Fruit fly (Drosophila melanogaster) whole organism, embryonic: ENCODE data around the gene Syn1.
A peak's percentile ranks its signal among the peaks of the same experiment; 100 is the strongest.

Experiments
- Asciz ChIP-seq: fragments of 200-800 bp; sonication (Bioruptor generic); optimal IDR thresholded peaks from 2 replicates; lab custom pipeline; 2017; ENCODE audit warnings: missing biosample characterization, mild to moderate bottlenecking, missing genetic modification characterization, missing genetic modification reagents
- Bdp1 ChIP-seq: fragments of 200-800 bp; sonication (Bioruptor generic); optimal IDR thresholded peaks from 3 replicates; lab custom pipeline; 2016; ENCODE audit warnings: missing biosample characterization, missing genetic modification characterization
- CG10147 ChIP-seq: fragments of 200-800 bp; sonication (Bioruptor generic); optimal IDR thresholded peaks from 2 replicates; lab custom pipeline; 2019; ENCODE audit warnings: missing biosample characterization, mild to moderate bottlenecking, missing genetic modification characterization, moderate library complexity
- CG11247 ChIP-seq: fragments of 200-800 bp; sonication (Bioruptor generic); IDR thresholded peaks from 2 replicates; pipeline ENCODE4 v1.3.6; 2022; ENCODE audit warnings: missing biosample characterization, missing genetic modification characterization
- CG11456 ChIP-seq: fragments of 200-800 bp; sonication (Bioruptor generic); IDR thresholded peaks from 3 replicates; pipeline ENCODE4 v1.3.6; 2022; ENCODE audit warnings: missing biosample characterization, missing genetic modification characterization
- CG11504 ChIP-seq: fragments of 200-800 bp; sonication (Bioruptor generic); optimal IDR thresholded peaks from 3 replicates; lab custom pipeline; 2019; ENCODE audit warnings: missing biosample characterization, mild to moderate bottlenecking, missing genetic modification characterization, moderate library complexity
- CG12236 ChIP-seq: fragments of 200-800 bp; sonication (Bioruptor generic); optimal IDR thresholded peaks from 2 replicates; lab custom pipeline; 2016; ENCODE audit warnings: missing biosample characterization, missing genetic modification characterization
- CG12942 ChIP-seq: fragments of 200-800 bp; sonication (Bioruptor generic); optimal IDR thresholded peaks from 3 replicates; lab custom pipeline; 2016; ENCODE audit warnings: missing biosample characterization, missing genetic modification characterization
- CG15011 ChIP-seq: fragments of 200-800 bp; sonication (Bioruptor generic); optimal IDR thresholded peaks from 3 replicates; lab custom pipeline; 2018; ENCODE audit warnings: missing biosample characterization, mild to moderate bottlenecking, missing genetic modification characterization
- CG1602 ChIP-seq: fragments of 200-800 bp; sonication (Bioruptor generic); optimal IDR thresholded peaks from 3 replicates; lab custom pipeline; 2016; ENCODE audit warnings: missing biosample characterization, missing genetic modification characterization
- CG16863 ChIP-seq: fragments of 200-800 bp; sonication (Bioruptor generic); optimal IDR thresholded peaks from 3 replicates; lab custom pipeline; 2016; ENCODE audit warnings: missing biosample characterization, missing genetic modification characterization
- CG17359 ChIP-seq: fragments of 200-800 bp; sonication (Bioruptor generic); optimal IDR thresholded peaks from 3 replicates; lab custom pipeline; 2018; ENCODE audit warnings: missing biosample characterization, mild to moderate bottlenecking, missing genetic modification characterization, moderate library complexity
- CG18764 ChIP-seq: fragments of 200-800 bp; sonication (Bioruptor generic); optimal IDR thresholded peaks from 3 replicates; lab custom pipeline; 2016; ENCODE audit warnings: missing biosample characterization, missing genetic modification characterization
- CG2875 ChIP-seq: fragments of 200-800 bp; sonication (Bioruptor generic); optimal IDR thresholded peaks from 2 replicates; lab custom pipeline; 2017; ENCODE audit warnings: missing biosample characterization, mild to moderate bottlenecking, missing genetic modification characterization, missing genetic modification reagents
- CG3995 ChIP-seq: fragments of 200-800 bp; sonication (Bioruptor generic); optimal IDR thresholded peaks from 3 replicates; lab custom pipeline; 2016; ENCODE audit warnings: missing biosample characterization, missing genetic modification characterization
- CG8089 ChIP-seq: fragments of 200-800 bp; sonication (Bioruptor generic); optimal IDR thresholded peaks from 3 replicates; lab custom pipeline; 2016; ENCODE audit warnings: missing biosample characterization, missing genetic modification characterization
- CG8944 ChIP-seq: fragments of 200-800 bp; sonication (Bioruptor generic); optimal IDR thresholded peaks from 3 replicates; lab custom pipeline; 2016; ENCODE audit warnings: missing biosample characterization, missing genetic modification characterization
- CG9215 ChIP-seq: fragments of 200-800 bp; sonication (Bioruptor generic); IDR thresholded peaks from 2 replicates; pipeline ENCODE4 v1.3.6; 2022; ENCODE audit warnings: missing biosample characterization, missing genetic modification characterization
- CTCF ChIP-seq: fragments of 200-800 bp; sonication (Bioruptor generic); optimal IDR thresholded peaks from 2 replicates; lab custom pipeline; 2017; ENCODE audit warnings: missing biosample characterization, mild to moderate bottlenecking, missing genetic modification characterization, moderate library complexity
- D ChIP-seq, 2 experiments: fragments of 200-800 bp in 1 of 2; fragments of >200 bp in 1 of 2; sonication (Bioruptor generic) in 1 of 2; optimal IDR thresholded peaks; 2 replicates in 1 of 2; 3 replicates in 1 of 2; lab custom pipeline; 2017; ENCODE audit warnings: mild to moderate bottlenecking in 1 of 2, missing biosample characterization in 1 of 2, missing genetic modification characterization in 1 of 2, missing genetic modification reagents in 1 of 2
- Dp ChIP-seq: fragments of 200-800 bp; sonication (Bioruptor generic); optimal IDR thresholded peaks from 2 replicates; lab custom pipeline; 2018; ENCODE audit warnings: missing biosample characterization, mild to moderate bottlenecking, missing genetic modification characterization, moderate library complexity
- Med ChIP-seq: fragments of 200-800 bp; sonication (Bioruptor generic); peaks from one replicate; lab custom pipeline; 2016; ENCODE audit warnings: missing biosample characterization, missing genetic modification characterization, mild to moderate bottlenecking, inconsistent platforms, moderate library complexity
- Nf-YA ChIP-seq: fragments of 200-800 bp; sonication (Bioruptor generic); IDR thresholded peaks from 2 replicates; pipeline ENCODE4 v1.3.6; 2022; ENCODE audit warnings: missing biosample characterization, missing genetic modification characterization
- Opbp ChIP-seq: fragments of 200-800 bp; sonication (Bioruptor generic); IDR thresholded peaks from 3 replicates; pipeline ENCODE4 v1.3.6; 2022; ENCODE audit warnings: missing biosample characterization, missing genetic modification characterization; ENCODE audit not compliant: partially characterized antibody
- Scr ChIP-seq: fragments of 200-800 bp; sonication (Bioruptor generic); IDR thresholded peaks from 2 replicates; pipeline ENCODE4 v1.3.6; 2022; ENCODE audit warnings: missing biosample characterization, missing genetic modification characterization; ENCODE audit not compliant: partially characterized antibody
- Stat92E ChIP-seq, 3 experiments: fragments of >200 bp in 2 of 3; fragments of 200-800 bp in 1 of 3; sonication (Bioruptor generic) in 1 of 3; optimal IDR thresholded peaks; 2 replicates each; lab custom pipeline; 2017 to 2019; ENCODE audit warnings: missing biosample characterization in 3 of 3, missing genetic modification characterization in 3 of 3, mild to moderate bottlenecking in 1 of 3, moderate library complexity in 1 of 3
- Tbp ChIP-seq: fragments of >200 bp; optimal IDR thresholded peaks from 2 replicates; lab custom pipeline; 2018; ENCODE audit warnings: missing biosample characterization, missing genetic modification characterization
- Trl ChIP-seq, 3 experiments: fragments of >200 bp in 2 of 3; fragments of 200-800 bp in 1 of 3; sonication (Bioruptor generic) in 1 of 3; optimal IDR thresholded peaks; 2 replicates in 1 of 3; 3 replicates in 2 of 3; lab custom pipeline; 2016 to 2017; ENCODE audit warnings: missing biosample characterization in 1 of 3, missing genetic modification characterization in 1 of 3
- az2 ChIP-seq: fragments of 200-800 bp; sonication (Bioruptor generic); optimal IDR thresholded peaks from 3 replicates; lab custom pipeline; 2016; ENCODE audit warnings: missing biosample characterization, missing genetic modification characterization
- cg ChIP-seq: fragments of 200-800 bp; sonication (Bioruptor generic); optimal IDR thresholded peaks from 3 replicates; lab custom pipeline; 2019; ENCODE audit warnings: missing biosample characterization, mild to moderate bottlenecking, missing genetic modification characterization, moderate library complexity
- chinmo ChIP-seq: fragments of 200-800 bp; sonication (Bioruptor generic); IDR thresholded peaks from 4 replicates; pipeline ENCODE4 v1.3.6; 2022; ENCODE audit warnings: missing biosample characterization, missing genetic modification characterization; ENCODE audit not compliant: partially characterized antibody
- crol ChIP-seq: fragments of 200-800 bp; sonication (Bioruptor generic); IDR thresholded peaks from 2 replicates; pipeline ENCODE4 v1.3.6; 2022; ENCODE audit warnings: missing biosample characterization, missing genetic modification characterization
- crp ChIP-seq, 2 experiments: fragments of 200-800 bp; sonication (Bioruptor generic); optimal IDR thresholded peaks; 2 replicates in 1 of 2; 3 replicates in 1 of 2; lab custom pipeline; 2017; ENCODE audit warnings: missing biosample characterization in 2 of 2, missing genetic modification characterization in 2 of 2, mild to moderate bottlenecking in 1 of 2, moderate library complexity in 1 of 2
- dati ChIP-seq: fragments of 200-800 bp; sonication (Bioruptor generic); IDR thresholded peaks from 2 replicates; pipeline ENCODE4 v1.3.6; 2022; ENCODE audit warnings: missing biosample characterization, missing genetic modification characterization
- ewg ChIP-seq: fragments of 200-800 bp; sonication (Bioruptor generic); optimal IDR thresholded peaks from 3 replicates; lab custom pipeline; 2017; ENCODE audit warnings: mild to moderate bottlenecking, missing biosample characterization, missing genetic modification reagents, missing genetic modification characterization
- hth ChIP-seq: fragments of >200 bp; optimal IDR thresholded peaks from 2 replicates; lab custom pipeline; 2017; ENCODE audit warnings: inconsistent platforms
- kay ChIP-seq: fragments of 200-800 bp; sonication (Bioruptor generic); optimal IDR thresholded peaks from 2 replicates; lab custom pipeline; 2016; ENCODE audit warnings: missing biosample characterization, missing genetic modification characterization
- mirr ChIP-seq: fragments of 200-800 bp; sonication (Bioruptor generic); optimal IDR thresholded peaks from 3 replicates; lab custom pipeline; 2018; ENCODE audit warnings: missing biosample characterization, mild to moderate bottlenecking, missing genetic modification characterization
- nerfin-1 ChIP-seq: fragments of 200-800 bp; sonication (Bioruptor generic); optimal IDR thresholded peaks from 3 replicates; lab custom pipeline; 2019; ENCODE audit warnings: missing biosample characterization, mild to moderate bottlenecking, missing genetic modification characterization, moderate library complexity
- oc ChIP-seq: fragments of 200-800 bp; sonication (Bioruptor generic); optimal IDR thresholded peaks from 2 replicates; lab custom pipeline; 2018; ENCODE audit warnings: missing biosample characterization, mild to moderate bottlenecking, missing genetic modification characterization, moderate library complexity
- onecut ChIP-seq: fragments of 200-800 bp; sonication (Bioruptor generic); IDR thresholded peaks from 2 replicates; pipeline ENCODE4 v1.3.6; 2022; ENCODE audit warnings: missing biosample characterization, missing genetic modification characterization
- phol ChIP-seq: fragments of 200-800 bp; sonication (Bioruptor generic); optimal IDR thresholded peaks from 3 replicates; lab custom pipeline; 2018; ENCODE audit warnings: missing biosample characterization, mild to moderate bottlenecking, missing genetic modification characterization, moderate library complexity
- row ChIP-seq: fragments of 200-800 bp; sonication (Bioruptor generic); IDR thresholded peaks from 3 replicates; pipeline ENCODE4 v1.3.6; 2022; ENCODE audit warnings: missing biosample characterization, missing genetic modification characterization
- sc ChIP-seq, 3 experiments: fragments of >200 bp in 2 of 3; fragments of 200-800 bp in 1 of 3; sonication (Bioruptor generic) in 1 of 3; optimal IDR thresholded peaks; 2 replicates in 2 of 3; 3 replicates in 1 of 3; lab custom pipeline; 2017; ENCODE audit warnings: mild to moderate bottlenecking in 1 of 3, missing biosample characterization in 1 of 3, missing genetic modification characterization in 1 of 3, missing genetic modification reagents in 1 of 3
- sens ChIP-seq: fragments of 200-800 bp; sonication (Bioruptor generic); peaks from one replicate; lab custom pipeline; 2016; ENCODE audit warnings: missing biosample characterization, missing genetic modification characterization
- shn ChIP-seq: fragments of 200-800 bp; sonication (Bioruptor generic); optimal IDR thresholded peaks from 3 replicates; lab custom pipeline; 2016; ENCODE audit warnings: missing biosample characterization, missing genetic modification characterization
- slp2 ChIP-seq: fragments of 200-800 bp; sonication (Bioruptor generic); optimal IDR thresholded peaks from 2 replicates; lab custom pipeline; 2016; ENCODE audit warnings: missing biosample characterization, missing genetic modification characterization
- trh ChIP-seq: fragments of 200-800 bp; sonication (Bioruptor generic); optimal IDR thresholded peaks from 2 replicates; lab custom pipeline; 2016; ENCODE audit warnings: missing biosample characterization, missing genetic modification characterization
- ttk ChIP-seq: fragments of 200-800 bp; sonication (Bioruptor generic); IDR thresholded peaks from 2 replicates; pipeline ENCODE4 v2.1.2; 2022; ENCODE audit warnings: missing biosample characterization, missing genetic modification characterization
- tx ChIP-seq: fragments of 200-800 bp; sonication (Bioruptor generic); optimal IDR thresholded peaks from 2 replicates; lab custom pipeline; 2016; ENCODE audit warnings: missing biosample characterization, missing genetic modification characterization
- zfh1 ChIP-seq: fragments of 200-800 bp; sonication (Bioruptor generic); IDR thresholded peaks from 3 replicates; pipeline ENCODE4 v1.3.6; 2022; ENCODE audit warnings: missing biosample characterization, missing genetic modification characterization

Syn1 gene

DNA sequence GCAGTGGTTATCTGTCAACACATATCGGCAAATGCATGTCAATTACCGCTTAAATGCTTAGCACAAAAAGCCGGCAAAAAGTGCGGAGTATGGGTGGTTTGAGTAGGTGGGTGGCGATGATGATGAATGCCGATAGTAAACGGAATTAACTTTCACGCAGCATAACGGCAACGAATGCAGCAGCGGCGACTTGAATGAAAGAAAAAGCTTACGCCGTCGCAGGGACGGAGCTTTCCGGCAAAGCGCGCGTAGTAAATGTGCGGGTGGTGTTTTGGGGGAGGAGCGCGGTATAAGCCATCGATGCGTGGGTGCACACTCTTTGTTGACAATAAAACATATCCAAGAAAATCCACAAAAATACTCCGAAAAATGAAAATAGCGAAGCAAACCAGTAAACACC, 819 bp downstream of the Syn1 start, which contains the start of gene CG7370:
TSS of gene CG7370 (plus strand) at position 301 of the 400 bp plus-strand sequence.
- TF ChIP-seq ttk (GFP tag; lab: Robert Waterston, UW) (no peak), zfh1 (no peak), tx (GFP tag; lab: Kevin White, UChicago) (no peak), CG15011 (GFP tag; lab: Kevin White, UChicago) (no peak), kay (no peak), CG11247 (GFP tag; lab: Robert Waterston, UW) (no peak), Trl (optimal IDR thresholded peaks at IDR 0.05; lab: Kevin White, UChicago) (peak in 1 of 2 experiments; percentile 4), Trl (GFP tag; optimal IDR thresholded peaks at IDR 0.05; lab: Kevin White, UChicago) (no peak), CG16863 (GFP tag; lab: Kevin White, UChicago) (no peak), CTCF (GFP tag; lab: Kevin White, UChicago) (no peak), dati (no peak), CG11456 (GFP tag; lab: Robert Waterston, UW) (no peak), shn (no peak), hth (lab: Kevin White, UChicago) (no peak), ewg (peak; percentile 44), slp2 (no peak), nerfin-1 (tag; lab: Kevin White, UChicago) (peak; percentile 15), CG12942 (GFP tag; lab: Kevin White, UChicago) (no peak), crol (GFP tag; lab: Robert Waterston, UW) (peak; percentile 42; the same call in 1 of the 2 replicates), phol (tag; lab: Kevin White, UChicago) (no peak), az2 (GFP tag; lab: Kevin White, UChicago) (no peak), CG1602 (GFP tag; lab: Kevin White, UChicago) (no peak), D (optimal IDR thresholded peaks at IDR 0.05; lab: Kevin White, UChicago) (no peak), D (GFP tag; optimal IDR thresholded peaks at IDR 0.05; lab: Kevin White, UChicago) (no peak), onecut (GFP tag; lab: Robert Waterston, UW) (no peak), Opbp (GFP tag; lab: Robert Waterston, UW) (no peak), Nf-YA (GFP tag; lab: Robert Waterston, UW) (no peak), CG18764 (no peak), Dp (no peak), CG17359 (no peak), chinmo (GFP tag; lab: Robert Waterston, UW) (peak; percentile 10; the same call in 1 of the 4 replicates), CG3995 (GFP tag; lab: Kevin White, UChicago) (no peak), CG8944 (GFP tag; lab: Kevin White, UChicago) (no peak), CG9215 (GFP tag; lab: Robert Waterston, UW) (no peak), sens (GFP tag; lab: Kevin White, UChicago) (peak; percentile 59), Bdp1 (no peak), CG11504 (peak; percentile 74), trh (GFP tag; lab: Kevin White, UChicago) (no peak), CG10147 (GFP tag; lab: Kevin White, UChicago) (no peak), Asciz (GFP tag; lab: Kevin White, UChicago) (no peak), mirr (no peak), row (GFP tag; lab: Robert Waterston, UW) (no peak), CG12236 (GFP tag; lab: Kevin White, UChicago) (no peak), Med (GFP tag; lab: Kevin White, UChicago) (no peak), Scr (0 out of 2 replicates have a peak, but pooled peaks have one; percentile 29), CG8089 (GFP tag; lab: Kevin White, UChicago) (no peak), Stat92E (GFP tag; optimal IDR thresholded peaks at IDR 0.05; lab: Kevin White, UChicago) (no peak), oc (tag; lab: Kevin White, UChicago) (no peak), crp (GFP tag; optimal IDR thresholded peaks at IDR 0.05; lab: Kevin White, UChicago) (no peak), CG2875 (GFP tag; lab: Kevin White, UChicago) (no peak), cg (no peak), Tbp (GFP tag; lab: Kevin White, UChicago) (no peak), sc (optimal IDR thresholded peaks at IDR 0.05; lab: Kevin White, UChicago) (no peak), sc (GFP tag; optimal IDR thresholded peaks at IDR 0.05; lab: Kevin White, UChicago) (no peak)
